Fruit fly (Drosophila melanogaster) whole organism, embryonic: ENCODE measurements around the gene bi.

ENCODE experiments used
- Atf-2 ChIP-seq: fragments of 200-800 bp; sonication (Bioruptor generic); optimal IDR thresholded peaks from 2 replicates; lab custom pipeline; 2016; ENCODE audit warnings: missing biosample characterization, missing genetic modification characterization
- Bteb2 ChIP-seq: fragments of 200-800 bp; sonication (Bioruptor generic); optimal IDR thresholded peaks from 2 replicates; lab custom pipeline; 2016; ENCODE audit warnings: missing biosample characterization, missing genetic modification characterization
- CG10321 ChIP-seq: fragments of 200-800 bp; sonication (Bioruptor generic); IDR thresholded peaks from 2 replicates; pipeline ENCODE4 v1.3.6; 2022; ENCODE audit warnings: missing biosample characterization, missing genetic modification characterization
- CG11695 ChIP-seq: fragments of 200-800 bp; sonication (Bioruptor generic); IDR thresholded peaks from 3 replicates; pipeline ENCODE4 v1.3.6; 2022; ENCODE audit warnings: missing biosample characterization, missing genetic modification characterization
- CG13424 ChIP-seq: fragments of 200-800 bp; sonication (Bioruptor generic); optimal IDR thresholded peaks from 2 replicates; lab custom pipeline; 2019; ENCODE audit warnings: missing biosample characterization, mild to moderate bottlenecking, missing genetic modification characterization, moderate library complexity
- CG16779 ChIP-seq: fragments of 200-800 bp; sonication (Bioruptor generic); IDR thresholded peaks from 2 replicates; pipeline ENCODE4 v1.3.6; 2022; ENCODE audit warnings: missing biosample characterization, missing genetic modification characterization
- CG16815 ChIP-seq: fragments of 200-800 bp; sonication (Bioruptor generic); optimal IDR thresholded peaks from 3 replicates; lab custom pipeline; 2017; ENCODE audit warnings: missing biosample characterization, mild to moderate bottlenecking, missing genetic modification characterization
- CG17186 ChIP-seq: fragments of 200-800 bp; sonication (Bioruptor generic); optimal IDR thresholded peaks from 3 replicates; lab custom pipeline; 2017; ENCODE audit warnings: missing biosample characterization, missing genetic modification reagents, missing genetic modification characterization
- CG17802 ChIP-seq: fragments of 200-800 bp; sonication (Bioruptor generic); optimal IDR thresholded peaks from 2 replicates; lab custom pipeline; 2018; ENCODE audit warnings: missing biosample characterization, mild to moderate bottlenecking, missing genetic modification characterization, moderate library complexity
- CG2712 ChIP-seq: fragments of 200-800 bp; optimal IDR thresholded peaks from 3 replicates; lab custom pipeline; 2019; ENCODE audit warnings: missing biosample characterization, mild to moderate bottlenecking, missing genetic modification characterization, moderate library complexity
- CG3281 ChIP-seq: fragments of 200-800 bp; sonication (Bioruptor generic); optimal IDR thresholded peaks from 3 replicates; lab custom pipeline; 2017; ENCODE audit warnings: missing biosample characterization, mild to moderate bottlenecking, missing genetic modification characterization
- CG4360 ChIP-seq: fragments of 200-800 bp; sonication (Bioruptor generic); IDR thresholded peaks from 2 replicates; pipeline ENCODE4 v1.3.6; 2022; ENCODE audit warnings: missing biosample characterization, missing genetic modification characterization
- CG7786 ChIP-seq: fragments of 200-800 bp; sonication (Bioruptor generic); optimal IDR thresholded peaks from 2 replicates; lab custom pipeline; 2016; ENCODE audit warnings: missing biosample characterization, missing genetic modification characterization
- CG7987 ChIP-seq: fragments of 200-800 bp; sonication (Bioruptor generic); optimal IDR thresholded peaks from 2 replicates; lab custom pipeline; 2018; ENCODE audit warnings: missing biosample characterization, mild to moderate bottlenecking, missing genetic modification characterization, moderate library complexity
- CG9876 ChIP-seq: fragments of 200-800 bp; sonication (Bioruptor generic); optimal IDR thresholded peaks from 2 replicates; lab custom pipeline; 2016; ENCODE audit warnings: missing biosample characterization, missing genetic modification characterization
- CoRest ChIP-seq: fragments of 200-800 bp; sonication (Bioruptor generic); optimal IDR thresholded peaks from 3 replicates; lab custom pipeline; 2018; ENCODE audit warnings: missing biosample characterization, mild to moderate bottlenecking, missing genetic modification characterization, moderate library complexity
- Dek ChIP-seq: fragments of 200-800 bp; sonication (Bioruptor generic); optimal IDR thresholded peaks from 3 replicates; lab custom pipeline; 2019; ENCODE audit warnings: missing biosample characterization, mild to moderate bottlenecking, missing genetic modification characterization, moderate library complexity
- Drgx ChIP-seq: fragments of 200-800 bp; sonication (Bioruptor generic); IDR thresholded peaks from 2 replicates; pipeline ENCODE4 v1.3.6; 2022; ENCODE audit warnings: missing biosample characterization, missing genetic modification characterization
- Hey ChIP-seq: fragments of 200-800 bp; sonication (Bioruptor generic); optimal IDR thresholded peaks from 3 replicates; lab custom pipeline; 2018; ENCODE audit warnings: missing biosample characterization, mild to moderate bottlenecking, missing genetic modification characterization
- Nf-YB ChIP-seq: fragments of 200-800 bp; sonication (Bioruptor generic); optimal IDR thresholded peaks from 3 replicates; lab custom pipeline; 2019; ENCODE audit warnings: missing biosample characterization, mild to moderate bottlenecking, missing genetic modification characterization, moderate library complexity
- Nf-YC ChIP-seq: fragments of 200-800 bp; optimal IDR thresholded peaks from 3 replicates; lab custom pipeline; 2019; ENCODE audit warnings: missing biosample characterization, mild to moderate bottlenecking, missing genetic modification characterization, moderate library complexity
- Sry-β ChIP-seq: fragments of 200-800 bp; sonication (Bioruptor generic); optimal IDR thresholded peaks from 2 replicates; lab custom pipeline; 2018; ENCODE audit warnings: missing biosample characterization, mild to moderate bottlenecking, missing genetic modification characterization, moderate library complexity
- ash1 ChIP-seq: fragments of 200-800 bp; sonication (Bioruptor generic); optimal IDR thresholded peaks from 2 replicates; lab custom pipeline; 2018; ENCODE audit warnings: missing biosample characterization, mild to moderate bottlenecking, missing genetic modification characterization
- crol ChIP-seq: fragments of 200-800 bp; sonication (Bioruptor generic); IDR thresholded peaks from 2 replicates; pipeline ENCODE4 v1.3.6; 2022; ENCODE audit warnings: missing biosample characterization, missing genetic modification characterization
- emc ChIP-seq: fragments of 200-800 bp; sonication (Bioruptor generic); optimal IDR thresholded peaks from 2 replicates; lab custom pipeline; 2016; ENCODE audit warnings: missing biosample characterization, missing genetic modification characterization
- grn ChIP-seq: fragments of 200-800 bp; sonication (Bioruptor generic); optimal IDR thresholded peaks from 3 replicates; lab custom pipeline; 2017; ENCODE audit warnings: missing biosample characterization, missing genetic modification characterization
- insv ChIP-seq, 2 experiments: fragments of 200-800 bp; sonication (Bioruptor generic); optimal IDR thresholded peaks; 3 replicates each; lab custom pipeline; 2016 to 2018; ENCODE audit warnings: missing biosample characterization in 2 of 2, missing genetic modification characterization in 2 of 2
- lbe ChIP-seq: fragments of 200-800 bp; sonication (Bioruptor generic); optimal IDR thresholded peaks from 2 replicates; lab custom pipeline; 2016; ENCODE audit warnings: missing biosample characterization, mild to moderate bottlenecking, missing genetic modification characterization
- nom ChIP-seq: fragments of 200-800 bp; sonication (Bioruptor generic); optimal IDR thresholded peaks from 2 replicates; lab custom pipeline; 2017; ENCODE audit warnings: missing biosample characterization, missing genetic modification characterization, mild to moderate bottlenecking, moderate library complexity, missing genetic modification reagents
- pros ChIP-seq: fragments of 200-800 bp; sonication (Bioruptor generic); optimal IDR thresholded peaks from 3 replicates; lab custom pipeline; 2019; ENCODE audit warnings: missing biosample characterization, mild to moderate bottlenecking, missing genetic modification characterization, moderate library complexity
- pum ChIP-seq: fragments of 200-800 bp; sonication (Bioruptor generic); optimal IDR thresholded peaks from 2 replicates; lab custom pipeline; 2016; ENCODE audit warnings: missing biosample characterization, missing genetic modification characterization
- shn ChIP-seq: fragments of 200-800 bp; sonication (Bioruptor generic); optimal IDR thresholded peaks from 3 replicates; lab custom pipeline; 2016; ENCODE audit warnings: missing biosample characterization, missing genetic modification characterization
- tgo ChIP-seq: fragments of 200-800 bp; sonication (Bioruptor generic); IDR thresholded peaks from 3 replicates; pipeline ENCODE4 v1.3.6; 2022; ENCODE audit warnings: missing biosample characterization, missing genetic modification characterization
- tna ChIP-seq: fragments of 200-800 bp; sonication (Bioruptor generic); IDR thresholded peaks from 2 replicates; pipeline ENCODE4 v1.3.6; 2022; ENCODE audit warnings: missing biosample characterization, missing genetic modification characterization; ENCODE audit not compliant: partially characterized antibody
- zfh1 ChIP-seq: fragments of 200-800 bp; sonication (Bioruptor generic); IDR thresholded peaks from 3 replicates; pipeline ENCODE4 v1.3.6; 2022; ENCODE audit warnings: missing biosample characterization, missing genetic modification characterization

Gene bi

dm6 chrX:4366196-4366595 is 46.5 kb upstream of the bi start, which contains the start of gene CG3626 (continued):
- TF ChIP-seq Nf-YC (tag; lab: Kevin White, UChicago) (peak; percentile 85), insv (GFP tag; optimal IDR thresholded peaks at IDR 0.05; lab: Kevin White, UChicago) (peak in 1 of 2 experiments; percentile 23), CG2712 (tag; lab: Kevin White, UChicago) (peak; percentile 44), ash1 (no peak), CG7786 (GFP tag; lab: Kevin White, UChicago) (peak; percentile 11)

- TF ChIP-seq zfh1 (GFP tag; lab: Robert Waterston, UW) (no peak), tna (no peak), crol (peak; percentile 59; the same call in 1 of the 2 replicates), Nf-YC (tag; lab: Kevin White, UChicago) (peak; percentile 64), tgo (GFP tag; lab: Robert Waterston, UW) (no peak), Hey (tag; lab: Kevin White, UChicago) (peak; percentile 76), CG13424 (tag; lab: Kevin White, UChicago) (no peak), Nf-YB (GFP tag; lab: Kevin White, UChicago) (peak; percentile 62), pros (GFP tag; lab: Kevin White, UChicago) (peak; percentile 13), ash1 (no peak)
Measured at dm6 chrX:4375574-4375973, 37.1 kb upstream of the bi start.

- TF ChIP-seq CG4360 (no peak), Sry-β (GFP tag; lab: Kevin White, UChicago) (peak; percentile 63)
Measured at dm6 chrX:4380381-4380780, 32.3 kb upstream of the bi start.

dm6 chrX:4381113-4381512 is 31.5 kb upstream of the bi start:
- TF ChIP-seq pum (no peak), CG16779 (no peak), CoRest (no peak), CG16815 (GFP tag; lab: Kevin White, UChicago) (no peak), CG17186 (GFP tag; lab: Kevin White, UChicago) (no peak), grn (GFP tag; lab: Kevin White, UChicago) (no peak), Atf-2 (GFP tag; lab: Kevin White, UChicago) (no peak), ash1 (no peak), CG3281 (no peak), CG7987 (GFP tag; lab: Kevin White, UChicago) (no peak), shn (GFP tag; lab: Kevin White, UChicago) (no peak), emc (GFP tag; lab: Kevin White, UChicago) (no peak), Bteb2 (GFP tag; lab: Kevin White, UChicago) (no peak), CG10321 (GFP tag; lab: Robert Waterston, UW) (no peak), Dek (tag; lab: Kevin White, UChicago) (no peak), CG17802 (no peak)

- TF ChIP-seq CG9876 (GFP tag; lab: Kevin White, UChicago) (no peak), nom (peak; percentile 53), Drgx (peak; percentile 57), CG11695 (GFP tag; lab: Robert Waterston, UW) (no peak), lbe (GFP tag; lab: Kevin White, UChicago) (peak; percentile 51)
Measured at dm6 chrX:4391326-4391761, 21.3 kb upstream of the bi start.
